Fruit fly (Drosophila melanogaster) whole organism, embryonic: ENCODE measurements around the gene GstO2.
A peak's percentile ranks its signal among the peaks of the same experiment; 100 is the strongest.

Experiments
- Abd-B ChIP-seq: fragments of 200-800 bp; sonication (Bioruptor generic); optimal IDR thresholded peaks from 2 replicates; lab custom pipeline; 2018; ENCODE audit warnings: missing biosample characterization, mild to moderate bottlenecking, missing genetic modification characterization, moderate library complexity
- Ada2b ChIP-seq: fragments of 200-800 bp; sonication (Bioruptor generic); IDR thresholded peaks from 2 replicates; pipeline ENCODE4 v1.3.6; 2022; ENCODE audit warnings: missing biosample characterization, missing genetic modification characterization
- CG10209 ChIP-seq: fragments of 200-800 bp; sonication (Bioruptor generic); optimal IDR thresholded peaks from 3 replicates; lab custom pipeline; 2017; ENCODE audit warnings: missing biosample characterization, mild to moderate bottlenecking, missing genetic modification characterization, missing genetic modification reagents
- CG10462 ChIP-seq: fragments of 200-800 bp; sonication (Bioruptor generic); optimal IDR thresholded peaks from 2 replicates; lab custom pipeline; 2016; ENCODE audit warnings: missing biosample characterization, missing genetic modification characterization
- CG11085 ChIP-seq: fragments of 200-800 bp; sonication (Bioruptor generic); IDR thresholded peaks from 2 replicates; pipeline ENCODE4 v1.3.6; 2022; ENCODE audit warnings: missing biosample characterization, missing genetic modification characterization
- CG12071 ChIP-seq: fragments of 200-800 bp; sonication (Bioruptor generic); optimal IDR thresholded peaks from 3 replicates; lab custom pipeline; 2018; ENCODE audit warnings: missing biosample characterization, mild to moderate bottlenecking, missing genetic modification characterization
- CG12236 ChIP-seq: fragments of 200-800 bp; sonication (Bioruptor generic); optimal IDR thresholded peaks from 2 replicates; lab custom pipeline; 2016; ENCODE audit warnings: missing biosample characterization, missing genetic modification characterization
- CG13123 ChIP-seq: fragments of 200-800 bp; sonication (Bioruptor generic); optimal IDR thresholded peaks from 2 replicates; lab custom pipeline; 2016; ENCODE audit warnings: missing biosample characterization, missing genetic modification characterization
- CG14014 ChIP-seq: fragments of 200-800 bp; sonication (Bioruptor generic); IDR thresholded peaks from 2 replicates; pipeline ENCODE4 v1.3.6; 2022; ENCODE audit warnings: missing biosample characterization, missing genetic modification characterization
- CG17385 ChIP-seq: fragments of 200-800 bp; sonication (Bioruptor generic); optimal IDR thresholded peaks from 3 replicates; lab custom pipeline; 2018; ENCODE audit warnings: missing biosample characterization, mild to moderate bottlenecking, missing genetic modification characterization
- CG31441 ChIP-seq: fragments of 200-800 bp; sonication (Bioruptor generic); IDR thresholded peaks from 2 replicates; pipeline ENCODE4 v1.3.6; 2022; ENCODE audit warnings: missing biosample characterization, missing genetic modification characterization
- CG32532 ChIP-seq: fragments of 200-800 bp; sonication (Bioruptor generic); IDR thresholded peaks from 2 replicates; pipeline ENCODE4 v1.3.6; 2022; ENCODE audit warnings: missing biosample characterization, missing genetic modification characterization
- CG3281 ChIP-seq: fragments of 200-800 bp; sonication (Bioruptor generic); optimal IDR thresholded peaks from 3 replicates; lab custom pipeline; 2017; ENCODE audit warnings: missing biosample characterization, mild to moderate bottlenecking, missing genetic modification characterization
- CG6175 ChIP-seq: fragments of 200-800 bp; sonication (Bioruptor generic); IDR thresholded peaks from 3 replicates; pipeline ENCODE4 v1.3.6; 2022; ENCODE audit warnings: missing biosample characterization, missing genetic modification characterization
- CG7987 ChIP-seq: fragments of 200-800 bp; sonication (Bioruptor generic); optimal IDR thresholded peaks from 2 replicates; lab custom pipeline; 2018; ENCODE audit warnings: missing biosample characterization, mild to moderate bottlenecking, missing genetic modification characterization, moderate library complexity
- CG8765 ChIP-seq: fragments of 200-800 bp; sonication (Bioruptor generic); IDR thresholded peaks from 2 replicates; pipeline ENCODE4 v1.3.6; 2022; ENCODE audit warnings: missing biosample characterization, missing genetic modification characterization
- CG9817 ChIP-seq: fragments of 200-800 bp; sonication (Bioruptor generic); optimal IDR thresholded peaks from 2 replicates; lab custom pipeline; 2018; ENCODE audit warnings: missing biosample characterization, mild to moderate bottlenecking, missing genetic modification characterization, moderate library complexity
- CkIIα-i1 ChIP-seq: fragments of 200-800 bp; sonication (Bioruptor generic); IDR thresholded peaks from 2 replicates; pipeline ENCODE4 v1.3.6; 2022; ENCODE audit warnings: missing biosample characterization, missing genetic modification characterization
- CoRest ChIP-seq: fragments of 200-800 bp; sonication (Bioruptor generic); optimal IDR thresholded peaks from 3 replicates; lab custom pipeline; 2018; ENCODE audit warnings: missing biosample characterization, mild to moderate bottlenecking, missing genetic modification characterization, moderate library complexity
- Dll ChIP-seq: fragments of 200-800 bp; sonication (Bioruptor generic); IDR thresholded peaks from 4 replicates; pipeline ENCODE4 v1.3.6; 2022; ENCODE audit warnings: missing biosample characterization, missing genetic modification characterization; ENCODE audit not compliant: partially characterized antibody
- HLH4C ChIP-seq: fragments of 200-800 bp; sonication (Bioruptor generic); IDR thresholded peaks from 3 replicates; pipeline ENCODE4 v1.3.6; 2022; ENCODE audit warnings: missing biosample characterization, missing genetic modification characterization; ENCODE audit not compliant: partially characterized antibody
- HLH54F ChIP-seq: fragments of 200-800 bp; sonication (Bioruptor generic); optimal IDR thresholded peaks from 3 replicates; lab custom pipeline; 2016; ENCODE audit warnings: missing biosample characterization, missing genetic modification characterization
- Hmr ChIP-seq: fragments of 200-800 bp; sonication (Bioruptor generic); optimal IDR thresholded peaks from 3 replicates; lab custom pipeline; 2017; ENCODE audit warnings: mild to moderate bottlenecking, missing biosample characterization, missing genetic modification reagents, missing genetic modification characterization
- Oli ChIP-seq: fragments of 200-800 bp; sonication (Bioruptor generic); optimal IDR thresholded peaks from 2 replicates; lab custom pipeline; 2018; ENCODE audit warnings: missing biosample characterization, mild to moderate bottlenecking, missing genetic modification characterization, moderate library complexity
- Ssrp ChIP-seq: fragments of 200-800 bp; sonication (Bioruptor generic); optimal IDR thresholded peaks from 2 replicates; lab custom pipeline; 2018; ENCODE audit warnings: missing biosample characterization, mild to moderate bottlenecking, missing genetic modification characterization, moderate library complexity
- Usf ChIP-seq: fragments of 200-800 bp; sonication (Bioruptor generic); optimal IDR thresholded peaks from 2 replicates; lab custom pipeline; 2017; ENCODE audit warnings: missing genotype, missing biosample characterization, missing genetic modification characterization
- ase ChIP-seq: fragments of 200-800 bp; sonication (Bioruptor generic); IDR thresholded peaks from 3 replicates; pipeline ENCODE4 v1.3.6; 2022; ENCODE audit warnings: missing biosample characterization, missing genetic modification characterization
- az2 ChIP-seq: fragments of 200-800 bp; sonication (Bioruptor generic); optimal IDR thresholded peaks from 3 replicates; lab custom pipeline; 2016; ENCODE audit warnings: missing biosample characterization, missing genetic modification characterization
- bab2 ChIP-seq: fragments of 200-800 bp; sonication (Bioruptor generic); optimal IDR thresholded peaks from 2 replicates; lab custom pipeline; 2016; ENCODE audit warnings: missing biosample characterization, missing genetic modification characterization
- bowl ChIP-seq: fragments of 200-800 bp; sonication (Bioruptor generic); IDR thresholded peaks from 2 replicates; pipeline ENCODE4 v1.3.6; 2022; ENCODE audit warnings: missing biosample characterization, missing genetic modification characterization
- br ChIP-seq: fragments of >200 bp; optimal IDR thresholded peaks from 2 replicates; lab custom pipeline; 2017
- cad ChIP-seq: fragments of >200 bp; optimal IDR thresholded peaks from 2 replicates; lab custom pipeline; 2017; ENCODE audit warnings: missing biosample characterization, missing genetic modification characterization
- cas ChIP-seq: fragments of 200-800 bp; sonication (Bioruptor generic); IDR thresholded peaks from 2 replicates; pipeline ENCODE4 v1.3.6; 2022; ENCODE audit warnings: missing biosample characterization, missing genetic modification characterization
- croc ChIP-seq: fragments of 200-800 bp; sonication (Bioruptor generic); conservative IDR thresholded peaks from 3 replicates; pipeline ENCODE4 v1.3.6; 2022; ENCODE audit warnings: missing biosample characterization, missing genetic modification characterization
- dan ChIP-seq: fragments of 200-800 bp; sonication (Bioruptor generic); IDR thresholded peaks from 2 replicates; pipeline ENCODE4 v1.3.6; 2022; ENCODE audit warnings: missing biosample characterization, missing genetic modification characterization
- disco-r ChIP-seq: fragments of 200-800 bp; sonication (Bioruptor generic); optimal IDR thresholded peaks from 2 replicates; lab custom pipeline; 2016; ENCODE audit warnings: missing biosample characterization, missing genetic modification characterization
- dm ChIP-seq: fragments of 200-800 bp; sonication (Bioruptor generic); optimal IDR thresholded peaks from 3 replicates; lab custom pipeline; 2016; ENCODE audit warnings: missing biosample characterization, missing genetic modification characterization
- ems ChIP-seq: fragments of 200-800 bp; sonication (Bioruptor generic); optimal IDR thresholded peaks from 3 replicates; lab custom pipeline; 2016; ENCODE audit warnings: missing biosample characterization, missing genetic modification characterization
- eyg ChIP-seq: fragments of 200-800 bp; sonication (Bioruptor generic); optimal IDR thresholded peaks from 3 replicates; lab custom pipeline; 2016; ENCODE audit warnings: missing biosample characterization, missing genetic modification characterization
- fd96Cb ChIP-seq: fragments of 200-800 bp; sonication (Bioruptor generic); optimal IDR thresholded peaks from 2 replicates; lab custom pipeline; 2018; ENCODE audit warnings: missing biosample characterization, mild to moderate bottlenecking, missing genetic modification characterization, moderate library complexity
- grau ChIP-seq: fragments of 200-800 bp; optimal IDR thresholded peaks from 3 replicates; lab custom pipeline; 2019; ENCODE audit warnings: missing biosample characterization, mild to moderate bottlenecking, missing genetic modification characterization, moderate library complexity
- hth ChIP-seq: fragments of >200 bp; optimal IDR thresholded peaks from 2 replicates; lab custom pipeline; 2017; ENCODE audit warnings: inconsistent platforms
- maf-S ChIP-seq: fragments of 200-800 bp; sonication (Bioruptor generic); optimal IDR thresholded peaks from 2 replicates; lab custom pipeline; 2016; ENCODE audit warnings: missing biosample characterization, missing genetic modification characterization
- onecut ChIP-seq: fragments of 200-800 bp; sonication (Bioruptor generic); IDR thresholded peaks from 2 replicates; pipeline ENCODE4 v1.3.6; 2022; ENCODE audit warnings: missing biosample characterization, missing genetic modification characterization
- p53 ChIP-seq: fragments of 200-800 bp; sonication (Bioruptor generic); optimal IDR thresholded peaks from 2 replicates; lab custom pipeline; 2016; ENCODE audit warnings: missing biosample characterization, missing genetic modification characterization
- peb ChIP-seq: fragments of 200-800 bp; sonication (Bioruptor generic); IDR thresholded peaks from 2 replicates; pipeline ENCODE4 v1.3.6; 2022; ENCODE audit warnings: missing biosample characterization, missing genetic modification characterization
- row ChIP-seq: fragments of 200-800 bp; sonication (Bioruptor generic); IDR thresholded peaks from 3 replicates; pipeline ENCODE4 v1.3.6; 2022; ENCODE audit warnings: missing biosample characterization, missing genetic modification characterization
- so ChIP-seq: fragments of 200-800 bp; sonication (Bioruptor generic); IDR thresholded peaks from 3 replicates; pipeline ENCODE4 v1.3.6; 2022; ENCODE audit warnings: missing biosample characterization, missing genetic modification characterization
- sqz ChIP-seq: fragments of 200-800 bp; sonication (Bioruptor generic); optimal IDR thresholded peaks from 3 replicates; lab custom pipeline; 2018; ENCODE audit warnings: missing biosample characterization, mild to moderate bottlenecking, missing genetic modification characterization
- ssp ChIP-seq: fragments of 200-800 bp; sonication (Bioruptor generic); IDR thresholded peaks from 2 replicates; pipeline ENCODE4 v1.3.6; 2022; ENCODE audit warnings: missing biosample characterization, missing genetic modification characterization
- trh ChIP-seq: fragments of 200-800 bp; sonication (Bioruptor generic); optimal IDR thresholded peaks from 2 replicates; lab custom pipeline; 2016; ENCODE audit warnings: missing biosample characterization, missing genetic modification characterization
- tx ChIP-seq: fragments of 200-800 bp; sonication (Bioruptor generic); optimal IDR thresholded peaks from 2 replicates; lab custom pipeline; 2016; ENCODE audit warnings: missing biosample characterization, missing genetic modification characterization

The GstO2 gene

dm6 chr3L:8506975-8507441 is 16.3 kb downstream of the GstO2 start, which contains the start of gene CG43163 (continued):
- TF ChIP-seq dm (GFP tag; lab: Kevin White, UChicago) (peak; percentile 54), trh (GFP tag; lab: Kevin White, UChicago) (no peak), eyg (GFP tag; lab: Kevin White, UChicago) (no peak), br (no peak), CG10462 (GFP tag; lab: Kevin White, UChicago) (peak; percentile 34), Hmr (GFP tag; lab: Kevin White, UChicago) (peak; percentile 78), maf-S (GFP tag; lab: Kevin White, UChicago) (no peak), cas (GFP tag; lab: Robert Waterston, UW) (no peak), CG14014 (peak; percentile 58; the same call in 1 of the 2 replicates), CG13123 (peak; percentile 34), CkIIα-i1 (no peak), Usf (GFP tag; lab: Kevin White, UChicago) (no peak), CG11085 (GFP tag; lab: Robert Waterston, UW) (peak; percentile 37; the same call in 1 of the 2 replicates), HLH54F (GFP tag; lab: Kevin White, UChicago) (peak; percentile 66), disco-r (GFP tag; lab: Kevin White, UChicago) (no peak), grau (peak; percentile 70), tx (peak; percentile 25), Dll (no peak; the same call in 3 of the 4 replicates), fd96Cb (peak; percentile 50), p53 (GFP tag; lab: Kevin White, UChicago) (no peak), cad (GFP tag; lab: Kevin White, UChicago) (no peak), CG7987 (GFP tag; lab: Kevin White, UChicago) (peak; percentile 65), CG17385 (GFP tag; lab: Kevin White, UChicago) (peak; percentile 67), CoRest (peak; percentile 70), row (GFP tag; lab: Robert Waterston, UW) (peak; percentile 88), CG32532 (peak; percentile 78), ems (peak; percentile 43), Abd-B (GFP tag; lab: Kevin White, UChicago) (peak; percentile 42), CG12071 (peak; percentile 43), CG8765 (GFP tag; lab: Robert Waterston, UW) (peak; percentile 14; the same call in 1 of the 2 replicates), ssp (GFP tag; lab: Robert Waterston, UW) (0 out of 2 replicates have a peak, but pooled peaks have one; percentile 35), Oli (peak; percentile 33), CG31441 (GFP tag; lab: Robert Waterston, UW) (peak; percentile 77), bowl (no peak), hth (lab: Kevin White, UChicago) (no peak), bab2 (GFP tag; lab: Kevin White, UChicago) (peak; percentile 22), CG12236 (GFP tag; lab: Kevin White, UChicago) (no peak), az2 (GFP tag; lab: Kevin White, UChicago) (peak; percentile 61), croc (no peak), CG6175 (GFP tag; lab: Robert Waterston, UW) (peak; percentile 92), ase (GFP tag; lab: Robert Waterston, UW) (peak; percentile 57; the same call in 2 of the 3 replicates), Ada2b (GFP tag; lab: Robert Waterston, UW) (peak; percentile 65), Ssrp (tag; lab: Kevin White, UChicago) (peak; percentile 43), dan (no peak), sqz (GFP tag; lab: Kevin White, UChicago) (no peak), peb (GFP tag; lab: Robert Waterston, UW) (no peak; the same call in 1 of the 2 replicates), so (GFP tag; lab: Robert Waterston, UW) (no peak), HLH4C (GFP tag; lab: Robert Waterston, UW) (no peak), CG3281 (GFP tag; lab: Kevin White, UChicago) (peak; percentile 36), onecut (GFP tag; lab: Robert Waterston, UW) (peak; percentile 44; the same call in 1 of the 2 replicates), CG10209 (GFP tag; lab: Kevin White, UChicago) (peak; percentile 52), CG9817 (tag; lab: Kevin White, UChicago) (peak; percentile 41)
